Worm (Caenorhabditis elegans): ENCODE results near the gene C33A12.3.

- no peak for TF ChIP-seq ama-1 (optimal IDR thresholded peaks at IDR 0.05)
- TF ChIP-seq hnd-1 (tag; optimal IDR thresholded peaks at IDR 0.05), result no peak
- TF ChIP-seq tra-4 (tag; optimal IDR thresholded peaks at IDR 0.05), result no peak
- no peak for TF ChIP-seq flt-1 (GFP tag; IDR thresholded peaks at IDR 0.05)
- TF ChIP-seq tbx-37 (GFP tag; conservative IDR thresholded peaks at IDR 0.05), result no peak
- no peak for TF ChIP-seq scrt-1 (GFP tag; IDR thresholded peaks at IDR 0.05)
- no peak for TF ChIP-seq B0310.2 (tag; optimal IDR thresholded peaks at IDR 0.05)
- TF ChIP-seq ceh-36 (tag; optimal IDR thresholded peaks at IDR 0.05), result no peak
- no peak for TF ChIP-seq ets-7 (tag; optimal IDR thresholded peaks at IDR 0.05)
- no peak for TF ChIP-seq sea-1 (GFP tag; conservative IDR thresholded peaks at IDR 0.05)
- no peak for TF ChIP-seq F13C5.2 (tag; optimal IDR thresholded peaks at IDR 0.05)
These were observed 24.5 kb downstream of the C33A12.3 start, which contains the start of gene sru-1 for ce11 chrIV:9488315-9488714.

All from whole organism, early embryonic.